Fruit fly (Drosophila melanogaster) S2 (cell line): ENCODE results near the gene CG43338.

Source experiments
- CG8478 ChIP-seq: fragments of >200 bp; optimal IDR thresholded peaks from 2 replicates; lab custom pipeline; 2018
- CTCF ChIP-seq, 2 experiments: fragments of >200 bp; optimal IDR thresholded peaks; 2 replicates each; lab custom pipeline; 2018

DNA sequence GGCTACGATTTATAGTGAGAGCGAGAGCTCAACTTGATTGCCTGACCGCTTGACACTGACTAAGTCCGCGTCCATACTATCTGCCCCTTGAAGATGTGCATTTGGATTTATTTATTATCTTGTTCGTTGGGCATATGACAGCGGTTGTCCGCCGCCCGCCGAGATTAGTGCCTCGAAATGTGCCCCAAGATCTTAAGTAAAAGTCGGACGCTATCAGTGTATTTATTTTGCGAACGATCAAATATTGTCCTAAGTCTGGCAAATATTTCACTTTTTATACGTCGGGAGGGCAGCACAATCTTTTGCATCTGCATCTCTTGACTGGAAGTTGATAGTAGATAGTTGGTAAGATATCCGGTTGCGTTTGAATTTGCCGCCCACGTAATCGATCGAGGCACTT lies 42.6 kb upstream of the CG43338 start, which contains the start of gene Irk3:
- TF ChIP-seq CTCF (optimal IDR thresholded peaks at IDR 0.05; lab: Kevin White, UChicago) (no peak), CG8478 (lab: Kevin White, UChicago) (no peak)
